Worm (Caenorhabditis elegans): Measurements from ENCODE around the gene Y57A10B.6.

The Y57A10B.6 gene

ce11 chrII:12385815-12386214, 4.1 kb upstream of the Y57A10B.6 start:
- TF ChIP-seq klf-2 (GFP tag; conservative IDR thresholded peaks at IDR 0.05) (no peak), tab-1 (GFP tag; IDR thresholded peaks at IDR 0.05) (no peak), med-1 (GFP tag; optimal IDR thresholded peaks at IDR 0.05; ENCODE audit: insufficient read depth) (no peak), ref-1 (GFP tag; conservative IDR thresholded peaks at IDR 0.05) (no peak), T22C8.4 (GFP tag; IDR thresholded peaks at IDR 0.05) (no peak), ztf-29 (GFP tag; IDR thresholded peaks at IDR 0.05) (no peak), cog-1 (tag; optimal IDR thresholded peaks at IDR 0.05) (no peak), ztf-23 (GFP tag; IDR thresholded peaks at IDR 0.05) (no peak), flt-1 (GFP tag; IDR thresholded peaks at IDR 0.05) (no peak)

DNA sequence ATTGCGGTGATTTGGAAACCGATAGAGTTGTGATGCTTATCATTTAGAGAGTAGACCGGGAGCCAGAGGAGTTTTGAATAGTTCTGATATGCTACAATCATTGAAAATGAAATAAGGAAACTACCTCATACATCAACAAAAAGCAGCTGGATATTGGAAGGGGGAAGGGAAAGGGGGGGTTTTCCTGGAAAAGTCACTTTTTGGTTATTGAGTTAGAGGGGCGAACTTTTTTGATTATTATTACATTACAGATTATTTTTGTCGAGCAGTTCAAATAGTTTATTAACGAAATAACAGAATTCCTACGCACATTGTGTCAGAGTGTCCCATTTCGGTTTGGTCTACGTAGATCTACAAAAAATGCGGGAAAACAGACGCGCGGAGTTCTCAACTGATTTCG, 3.1 kb upstream of the Y57A10B.6 start, which contains the start of gene sre-42:
sre-42 (minus strand) TSS at position 101 of the 400 bp plus-strand sequence.
- no peak for TF ChIP-seq tab-1 (GFP tag; IDR thresholded peaks at IDR 0.05)
- no peak for TF ChIP-seq med-1 (GFP tag; optimal IDR thresholded peaks at IDR 0.05; ENCODE audit: insufficient read depth)
- no peak for TF ChIP-seq klf-2 (GFP tag; conservative IDR thresholded peaks at IDR 0.05)
- TF ChIP-seq cog-1 (tag; optimal IDR thresholded peaks at IDR 0.05) = no peak
- TF ChIP-seq ztf-23 (GFP tag; IDR thresholded peaks at IDR 0.05) = no peak
- TF ChIP-seq flt-1 (GFP tag; IDR thresholded peaks at IDR 0.05) = no peak
- no peak for TF ChIP-seq ref-1 (GFP tag; conservative IDR thresholded peaks at IDR 0.05)
- TF ChIP-seq ztf-29 (GFP tag; IDR thresholded peaks at IDR 0.05) = no peak
- TF ChIP-seq T22C8.4 (GFP tag; IDR thresholded peaks at IDR 0.05) = no peak

ce11 chrII:12387487-12387886, 2.4 kb upstream of the Y57A10B.6 start:
- no peak for TF ChIP-seq T22C8.4 (GFP tag; IDR thresholded peaks at IDR 0.05)
- TF ChIP-seq ztf-23 (GFP tag; IDR thresholded peaks at IDR 0.05) = no peak
- TF ChIP-seq flt-1 (GFP tag; IDR thresholded peaks at IDR 0.05) = no peak
- TF ChIP-seq ztf-29 (GFP tag; IDR thresholded peaks at IDR 0.05) = no peak
- TF ChIP-seq cog-1 (tag; optimal IDR thresholded peaks at IDR 0.05) = no peak
- TF ChIP-seq tab-1 (GFP tag; IDR thresholded peaks at IDR 0.05) = no peak
- TF ChIP-seq med-1 (GFP tag; optimal IDR thresholded peaks at IDR 0.05; ENCODE audit: insufficient read depth) = no peak
- TF ChIP-seq ref-1 (GFP tag; conservative IDR thresholded peaks at IDR 0.05) = no peak
- no peak for TF ChIP-seq klf-2 (GFP tag; conservative IDR thresholded peaks at IDR 0.05)

DNA sequence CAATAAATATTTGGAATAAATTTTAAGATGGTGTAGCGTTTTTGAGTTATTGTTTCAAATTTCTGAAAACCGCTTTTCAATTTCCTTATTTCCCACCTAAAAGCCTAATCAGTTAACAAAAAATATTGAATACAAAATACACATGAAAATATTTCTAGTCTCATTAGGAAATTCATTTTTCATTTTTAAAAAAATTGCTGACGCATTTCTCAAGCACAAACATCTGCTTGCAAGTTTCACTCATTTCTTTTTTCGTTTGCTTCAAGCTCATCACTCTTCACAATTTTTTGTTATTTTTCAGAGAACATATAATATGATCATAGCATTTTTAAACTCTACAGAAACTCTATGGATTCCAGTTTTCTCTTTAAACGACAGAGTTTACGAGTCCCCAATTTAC, 1.9 kb upstream of the Y57A10B.6 start, which contains the start of gene sre-41:
sre-41 (plus strand) TSS at position 301 of the 400 bp plus-strand sequence.
- TF ChIP-seq tab-1 (GFP tag; IDR thresholded peaks at IDR 0.05) (no peak), ref-1 (GFP tag; conservative IDR thresholded peaks at IDR 0.05) (no peak), cog-1 (tag; optimal IDR thresholded peaks at IDR 0.05) (no peak), klf-2 (GFP tag; conservative IDR thresholded peaks at IDR 0.05) (no peak), ztf-29 (GFP tag; IDR thresholded peaks at IDR 0.05) (no peak), T22C8.4 (GFP tag; IDR thresholded peaks at IDR 0.05) (no peak), ztf-23 (GFP tag; IDR thresholded peaks at IDR 0.05) (no peak), med-1 (GFP tag; optimal IDR thresholded peaks at IDR 0.05; ENCODE audit: insufficient read depth) (no peak), flt-1 (GFP tag; IDR thresholded peaks at IDR 0.05) (no peak)

DNA sequence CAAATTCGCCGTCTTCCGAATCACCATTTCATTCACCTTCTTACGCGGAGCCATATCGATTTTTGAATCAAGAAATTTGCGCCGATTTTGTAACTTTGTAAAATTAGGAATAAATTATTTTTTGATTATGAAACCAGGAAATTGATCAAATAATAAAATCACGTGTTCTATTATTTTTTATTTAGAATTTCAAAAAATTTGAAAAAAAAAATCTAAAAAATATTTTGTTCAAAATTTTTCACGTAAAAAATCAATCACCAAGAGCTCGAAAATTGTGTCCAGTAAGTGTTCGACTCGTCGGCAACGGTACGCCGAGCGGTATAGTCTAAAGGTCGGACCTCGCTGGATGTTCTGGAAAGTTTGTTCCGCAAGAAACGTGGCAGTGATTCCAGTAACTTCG, 3.8 kb downstream of the Y57A10B.6 start, which contains the start of gene Y57A10B.7:
Y57A10B.7 (minus strand) TSS at position 101 of the 400 bp plus-strand sequence.
- no peak for TF ChIP-seq flt-1 (GFP tag; IDR thresholded peaks at IDR 0.05)
- no peak for TF ChIP-seq med-1 (GFP tag; optimal IDR thresholded peaks at IDR 0.05; ENCODE audit: insufficient read depth)
- no peak for TF ChIP-seq ztf-29 (GFP tag; IDR thresholded peaks at IDR 0.05)
- TF ChIP-seq ref-1 (GFP tag; conservative IDR thresholded peaks at IDR 0.05) = no peak
- TF ChIP-seq T22C8.4 (GFP tag; IDR thresholded peaks at IDR 0.05) = no peak
- TF ChIP-seq cog-1 (tag; optimal IDR thresholded peaks at IDR 0.05) = no peak
- no peak for TF ChIP-seq ztf-23 (GFP tag; IDR thresholded peaks at IDR 0.05)
- TF ChIP-seq tab-1 (GFP tag; IDR thresholded peaks at IDR 0.05) = no peak
- no peak for TF ChIP-seq klf-2 (GFP tag; conservative IDR thresholded peaks at IDR 0.05)

DNA sequence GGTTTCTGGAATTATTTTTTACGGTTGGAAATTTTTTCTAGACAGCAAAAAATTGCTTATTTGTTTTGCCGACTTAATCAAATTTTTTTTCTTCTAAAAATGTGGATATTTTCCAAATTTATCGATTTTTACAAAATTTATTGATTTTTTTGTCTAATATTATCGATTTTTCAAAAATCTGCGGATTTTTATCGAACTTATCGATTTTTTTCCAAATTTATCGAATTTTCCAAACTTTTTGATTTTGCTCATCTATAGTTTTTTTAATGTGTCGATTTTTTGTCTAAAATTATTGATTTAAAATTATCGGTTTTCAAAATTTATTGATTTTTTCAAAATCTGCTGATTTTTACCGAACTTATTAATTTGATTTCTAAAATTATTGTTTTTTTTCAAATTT, 4.3 kb downstream of the Y57A10B.6 start:
- TF ChIP-seq T22C8.4 (GFP tag; IDR thresholded peaks at IDR 0.05) = peak; percentile 72; the same call in 1 of the 2 replicates
- TF ChIP-seq tab-1 (GFP tag; IDR thresholded peaks at IDR 0.05) = no peak

- TF ChIP-seq flt-1 (GFP tag; IDR thresholded peaks at IDR 0.05) (no peak), tab-1 (GFP tag; IDR thresholded peaks at IDR 0.05) (no peak), klf-2 (GFP tag; conservative IDR thresholded peaks at IDR 0.05) (no peak), ref-1 (GFP tag; conservative IDR thresholded peaks at IDR 0.05) (no peak), T22C8.4 (GFP tag; IDR thresholded peaks at IDR 0.05) (no peak), ztf-29 (GFP tag; IDR thresholded peaks at IDR 0.05) (no peak), ztf-23 (GFP tag; IDR thresholded peaks at IDR 0.05) (no peak), med-1 (GFP tag; optimal IDR thresholded peaks at IDR 0.05; ENCODE audit: insufficient read depth) (no peak), cog-1 (tag; optimal IDR thresholded peaks at IDR 0.05) (no peak)
These were observed 7.8 kb downstream of the Y57A10B.6 start, which contains the start of gene F57G9.7 for ce11 chrII:12397656-12398055. TSS of gene F57G9.7 (minus strand) at chrII:12397756.

DNA sequence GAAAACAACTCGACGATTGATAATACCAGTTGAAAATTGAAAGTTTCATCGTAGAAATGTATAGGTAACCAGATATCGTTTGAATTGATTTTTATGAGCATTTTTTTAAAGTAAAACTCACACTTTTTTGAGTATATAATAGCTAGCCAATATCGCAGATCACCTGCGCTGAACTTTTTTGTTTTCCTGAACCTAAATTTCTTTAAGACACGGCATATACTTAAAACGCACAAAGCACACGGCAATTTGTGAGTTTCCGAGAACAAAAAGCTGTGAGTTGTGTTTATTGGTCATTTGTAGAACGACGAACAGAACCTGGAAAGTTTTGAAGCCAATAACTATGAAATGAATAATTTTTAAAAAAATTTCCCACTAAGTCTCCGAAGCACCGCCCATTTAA, 11.9 kb downstream of the Y57A10B.6 start, which contains the start of gene sre-29:
sre-29 (minus strand) TSS at position 101 of the 400 bp plus-strand sequence.
- TF ChIP-seq ref-1 (GFP tag; conservative IDR thresholded peaks at IDR 0.05) (no peak), ztf-23 (GFP tag; IDR thresholded peaks at IDR 0.05) (no peak), med-1 (GFP tag; optimal IDR thresholded peaks at IDR 0.05; ENCODE audit: insufficient read depth) (no peak), tab-1 (GFP tag; IDR thresholded peaks at IDR 0.05) (no peak), klf-2 (GFP tag; conservative IDR thresholded peaks at IDR 0.05) (no peak), cog-1 (tag; optimal IDR thresholded peaks at IDR 0.05) (no peak), T22C8.4 (GFP tag; IDR thresholded peaks at IDR 0.05) (no peak), flt-1 (GFP tag; IDR thresholded peaks at IDR 0.05) (no peak), ztf-29 (GFP tag; IDR thresholded peaks at IDR 0.05) (no peak)

ce11 chrII:12406394-12406793, 16.5 kb downstream of the Y57A10B.6 start, which contains the start of gene sre-30:
TSS of gene sre-30 (minus strand) at chrII:12406494.
- TF ChIP-seq flt-1 (GFP tag; IDR thresholded peaks at IDR 0.05) (no peak), ztf-29 (GFP tag; IDR thresholded peaks at IDR 0.05) (no peak), ref-1 (GFP tag; conservative IDR thresholded peaks at IDR 0.05) (no peak), tab-1 (GFP tag; IDR thresholded peaks at IDR 0.05) (no peak), T22C8.4 (GFP tag; IDR thresholded peaks at IDR 0.05) (no peak), cog-1 (tag; optimal IDR thresholded peaks at IDR 0.05) (no peak), klf-2 (GFP tag; conservative IDR thresholded peaks at IDR 0.05) (no peak), med-1 (GFP tag; optimal IDR thresholded peaks at IDR 0.05; ENCODE audit: insufficient read depth) (no peak), ztf-23 (GFP tag; IDR thresholded peaks at IDR 0.05) (no peak)
